Fruit fly (Drosophila melanogaster): ENCODE data around the gene brk.

The brk gene

dm6 chrX:7277038-7277437, 30.7 kb upstream of the brk start (continued):
- TF ChIP-seq CG8359 (GFP tag; optimal IDR thresholded peaks at IDR 0.05; ENCODE audit: borderline replicate concordance) (peak; percentile 59), zf30C (GFP tag; optimal IDR thresholded peaks at IDR 0.05) (peak; percentile 85), CG12299 (tag; optimal IDR thresholded peaks at IDR 0.05) (peak; percentile 49), CG13775 (GFP tag; optimal IDR thresholded peaks at IDR 0.05) (peak; percentile 72), bigmax (GFP tag; optimal IDR thresholded peaks at IDR 0.05) (no peak), CG10431 (GFP tag; optimal IDR thresholded peaks at IDR 0.05) (no peak), CG2129 (GFP tag; IDR thresholded peaks at IDR 0.05; ENCODE audit: partially characterized antibody) (no peak), CG17802 (tag; optimal IDR thresholded peaks at IDR 0.05) (peak; percentile 16), mld (GFP tag; IDR thresholded peaks at IDR 0.05; ENCODE audit: partially characterized antibody) (no peak), dmrt11E (tag; optimal IDR thresholded peaks at IDR 0.05) (peak; percentile 90), Bteb2 (GFP tag; optimal IDR thresholded peaks at IDR 0.05) (peak; percentile 19), tgo (GFP tag; IDR thresholded peaks at IDR 0.05) (peak; percentile 43; the same call in 2 of the 3 replicates), HLH4C (GFP tag; IDR thresholded peaks at IDR 0.05; ENCODE audit: partially characterized antibody) (no peak), repo (GFP tag; optimal IDR thresholded peaks at IDR 0.05) (peak; percentile 2), Ssrp (tag; optimal IDR thresholded peaks at IDR 0.05) (peak; percentile 62), run (tag; optimal IDR thresholded peaks at IDR 0.05) (no peak), Hmr (GFP tag; optimal IDR thresholded peaks at IDR 0.05) (peak; percentile 60), Hmx (GFP tag; optimal IDR thresholded peaks at IDR 0.05) (no peak), wdn (GFP tag; IDR thresholded peaks at IDR 0.05) (no peak), NK7.1 (GFP tag; optimal IDR thresholded peaks at IDR 0.05) (peak; percentile 12), CG11398 (GFP tag; optimal IDR thresholded peaks at IDR 0.05) (peak; percentile 24), ato (GFP tag; IDR thresholded peaks at IDR 0.05; ENCODE audit: partially characterized antibody) (no peak), Meics (GFP tag; optimal IDR thresholded peaks at IDR 0.05) (peak; percentile 47), CG14667 (GFP tag; IDR thresholded peaks at IDR 0.05) (no peak), CG9215 (GFP tag; IDR thresholded peaks at IDR 0.05) (no peak), CG4707 (GFP tag; optimal IDR thresholded peaks at IDR 0.05) (peak; percentile 35), gsb (GFP tag; IDR thresholded peaks at IDR 0.05) (no peak), CG15514 (GFP tag; optimal IDR thresholded peaks at IDR 0.05) (peak; percentile 29), CG10462 (GFP tag; optimal IDR thresholded peaks at IDR 0.05) (peak; percentile 37), MESR4 (GFP tag; optimal IDR thresholded peaks at IDR 0.05) (no peak), otp (GFP tag; IDR thresholded peaks at IDR 0.05) (peak; percentile 48; the same call in 1 of the 3 replicates), Vsx1 (GFP tag; optimal IDR thresholded peaks at IDR 0.05) (peak; percentile 30), ftz-f1 (GFP tag; optimal IDR thresholded peaks at IDR 0.05) (no peak), bbx (GFP tag; IDR thresholded peaks at IDR 0.05; ENCODE audit: partially characterized antibody) (no peak), sens-2 (GFP tag; IDR thresholded peaks at IDR 0.05) (0 out of 2 replicates have a peak, but pooled peaks have one; percentile 5), CG30020 (tag; optimal IDR thresholded peaks at IDR 0.05) (no peak), nmo (GFP tag; optimal IDR thresholded peaks at IDR 0.05) (peak; percentile 77), usp (GFP tag; optimal IDR thresholded peaks at IDR 0.05) (no peak), ash1 (GFP tag; optimal IDR thresholded peaks at IDR 0.05) (no peak), eyg (GFP tag; optimal IDR thresholded peaks at IDR 0.05) (no peak), CG3847 (GFP tag; IDR thresholded peaks at IDR 0.05) (no peak), GATAe (GFP tag; conservative IDR thresholded peaks at IDR 0.05) (no peak), Adf1 (GFP tag; IDR thresholded peaks at IDR 0.05) (no peak), Mes4 (GFP tag; optimal IDR thresholded peaks at IDR 0.05) (peak; percentile 31), HHEX (GFP tag; optimal IDR thresholded peaks at IDR 0.05) (peak; percentile 44), CG10209 (GFP tag; optimal IDR thresholded peaks at IDR 0.05) (peak; percentile 68), CG15696 (tag; optimal IDR thresholded peaks at IDR 0.05) (peak; percentile 93), bcd (GFP tag; optimal IDR thresholded peaks at IDR 0.05) (peak; percentile 38), Usf (GFP tag; optimal IDR thresholded peaks at IDR 0.05) (no peak), wor (GFP tag; IDR thresholded peaks at IDR 0.05) (0 out of 2 replicates have a peak, but pooled peaks have one; percentile 26)
